Fruit fly (Drosophila melanogaster): Measurements from ENCODE around the gene CG8565.

Gene CG8565

DNA sequence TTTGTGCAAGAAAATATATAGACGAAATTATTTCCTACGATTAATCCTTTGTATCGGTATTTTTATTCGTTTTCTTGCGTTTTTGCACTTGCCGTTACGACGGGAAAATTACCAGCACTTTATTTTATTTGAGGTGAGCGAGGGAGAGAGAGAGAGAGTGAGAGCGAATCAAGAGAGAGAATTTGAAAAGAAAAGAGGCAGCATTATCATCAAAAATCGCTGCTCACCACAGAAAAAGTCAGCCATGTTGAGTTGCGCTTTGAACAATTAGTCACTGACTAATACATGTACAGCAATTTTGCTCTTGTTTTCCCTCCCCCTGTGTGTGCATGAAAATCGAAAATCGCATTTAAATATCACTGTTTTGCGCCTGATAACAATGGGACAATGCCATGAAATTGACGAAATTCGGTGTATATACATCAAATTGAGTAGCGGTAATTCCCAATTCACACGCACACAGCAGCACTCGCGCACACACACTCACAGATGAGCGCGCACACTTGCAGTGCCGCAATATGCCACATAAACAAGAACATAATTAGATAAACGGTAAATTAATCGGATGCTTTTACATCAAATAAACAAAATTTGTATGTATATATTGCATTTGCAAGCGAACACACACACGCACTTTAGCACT lies 2.9 kb upstream of the CG8565 start (continued):
- TF ChIP-seq CG14667 (GFP tag; IDR thresholded peaks at IDR 0.05): no peak
- peak; percentile 50 for TF ChIP-seq sens (GFP tag)
- TF ChIP-seq CG8388 (GFP tag; optimal IDR thresholded peaks at IDR 0.05): no peak
- TF ChIP-seq CG12299 (tag; optimal IDR thresholded peaks at IDR 0.05): no peak
- TF ChIP-seq dan (GFP tag; IDR thresholded peaks at IDR 0.05): no peak
- no peak for TF ChIP-seq fru (optimal IDR thresholded peaks at IDR 0.05)
- no peak for TF ChIP-seq p53 (GFP tag; optimal IDR thresholded peaks at IDR 0.05)
- no peak for TF ChIP-seq Meics (GFP tag; optimal IDR thresholded peaks at IDR 0.05)
- TF ChIP-seq CG12219 (GFP tag; optimal IDR thresholded peaks at IDR 0.05): no peak
- TF ChIP-seq cg (GFP tag; optimal IDR thresholded peaks at IDR 0.05): peak; percentile 95
- no peak for TF ChIP-seq jigr1 (GFP tag; IDR thresholded peaks at IDR 0.05)
- no peak for TF ChIP-seq CG9727 (GFP tag; optimal IDR thresholded peaks at IDR 0.05)
- TF ChIP-seq luna (GFP tag; optimal IDR thresholded peaks at IDR 0.05): no peak
- no peak for TF ChIP-seq CG15601 (tag; optimal IDR thresholded peaks at IDR 0.05)
- TF ChIP-seq dysf (GFP tag; IDR thresholded peaks at IDR 0.05): no peak
- no peak for TF ChIP-seq fd96Cb (tag; optimal IDR thresholded peaks at IDR 0.05)
- no peak for TF ChIP-seq CG9437 (GFP tag; optimal IDR thresholded peaks at IDR 0.05)
- TF ChIP-seq schlank (tag; optimal IDR thresholded peaks at IDR 0.05): no peak
- no peak for TF ChIP-seq Hey (tag; optimal IDR thresholded peaks at IDR 0.05)
- TF ChIP-seq row (GFP tag; IDR thresholded peaks at IDR 0.05): peak; percentile 18; the same call in 1 of the 3 replicates
- TF ChIP-seq gce (GFP tag; IDR thresholded peaks at IDR 0.05): no peak
- no peak for TF ChIP-seq CG9215 (GFP tag; IDR thresholded peaks at IDR 0.05)
- TF ChIP-seq chm (GFP tag; IDR thresholded peaks at IDR 0.05): no peak
- TF ChIP-seq D19B (GFP tag; optimal IDR thresholded peaks at IDR 0.05): peak; percentile 55
- no peak for TF ChIP-seq zfh1 (GFP tag; IDR thresholded peaks at IDR 0.05)
- no peak for TF ChIP-seq CG30431 (GFP tag; optimal IDR thresholded peaks at IDR 0.05)
- TF ChIP-seq CG1602 (GFP tag; optimal IDR thresholded peaks at IDR 0.05): no peak
- TF ChIP-seq CG6765 (GFP tag; optimal IDR thresholded peaks at IDR 0.05): no peak
- TF ChIP-seq seq (GFP tag; IDR thresholded peaks at IDR 0.05): no peak
- TF ChIP-seq zfh2 (GFP tag; optimal IDR thresholded peaks at IDR 0.05): no peak
- no peak for TF ChIP-seq CG11085 (GFP tag; IDR thresholded peaks at IDR 0.05)
- TF ChIP-seq Adf1 (GFP tag; IDR thresholded peaks at IDR 0.05): no peak
- TF ChIP-seq shn (GFP tag; optimal IDR thresholded peaks at IDR 0.05): no peak
- TF ChIP-seq Mes4 (GFP tag; optimal IDR thresholded peaks at IDR 0.05): no peak
- peak; percentile 16 for TF ChIP-seq Nf-YB (GFP tag; optimal IDR thresholded peaks at IDR 0.05)
- TF ChIP-seq HLH3B (GFP tag; IDR thresholded peaks at IDR 0.05): no peak
- no peak for TF ChIP-seq TFAM (GFP tag; optimal IDR thresholded peaks at IDR 0.05)
- TF ChIP-seq Usf (GFP tag; optimal IDR thresholded peaks at IDR 0.05): no peak
- peak; percentile 92 for TF ChIP-seq phol (tag; optimal IDR thresholded peaks at IDR 0.05)
- TF ChIP-seq sr (GFP tag; IDR thresholded peaks at IDR 0.05): no peak
- TF ChIP-seq nerfin-1 (tag; optimal IDR thresholded peaks at IDR 0.05): peak; percentile 75
- no peak for TF ChIP-seq CG13775 (GFP tag; optimal IDR thresholded peaks at IDR 0.05)
- no peak for TF ChIP-seq twi (tag; optimal IDR thresholded peaks at IDR 0.05)
- no peak for TF ChIP-seq fd3F (GFP tag; optimal IDR thresholded peaks at IDR 0.05)
- TF ChIP-seq CG15073 (GFP tag; optimal IDR thresholded peaks at IDR 0.05): no peak
- TF ChIP-seq CG1024 (GFP tag; IDR thresholded peaks at IDR 0.05): no peak
- TF ChIP-seq Nf-YC (tag; optimal IDR thresholded peaks at IDR 0.05): no peak
- no peak for TF ChIP-seq tx (GFP tag; optimal IDR thresholded peaks at IDR 0.05)
- TF ChIP-seq CG2875 (GFP tag; optimal IDR thresholded peaks at IDR 0.05): no peak
- TF ChIP-seq CG2199 (GFP tag; IDR thresholded peaks at IDR 0.05): no peak
- TF ChIP-seq nom (GFP tag; optimal IDR thresholded peaks at IDR 0.05): peak; percentile 57
- TF ChIP-seq amos (GFP tag; IDR thresholded peaks at IDR 0.05; ENCODE audit: partially characterized antibody): no peak

All from whole organism, embryonic.